Worm (Caenorhabditis elegans): Measurements from ENCODE around the gene F54B11.5.

DNA sequence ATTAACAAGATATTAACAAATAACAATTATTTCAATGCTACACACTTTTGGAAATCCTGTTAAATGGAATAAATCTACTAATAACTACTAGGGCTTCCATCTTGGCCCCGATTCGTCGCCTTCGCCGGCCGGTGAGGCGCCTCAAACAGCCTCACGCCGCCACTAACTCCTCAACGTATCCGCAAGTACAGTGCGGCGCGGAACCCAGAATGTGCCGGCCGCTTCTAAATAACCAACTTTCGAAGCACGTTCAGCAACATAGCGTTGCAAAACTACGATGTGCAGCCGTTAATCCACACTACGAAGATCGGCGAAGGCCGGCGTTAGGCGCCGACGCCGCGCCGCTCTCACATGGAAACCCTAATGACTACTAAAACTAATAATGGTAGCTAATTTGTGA lies 10.0 kb upstream of the F54B11.5 start:
- TF ChIP-seq fax-1 (tag; optimal IDR thresholded peaks at IDR 0.05): no peak
- TF ChIP-seq F13H6.1 (tag; optimal IDR thresholded peaks at IDR 0.05): no peak
- no peak for TF ChIP-seq ceh-31 (tag; optimal IDR thresholded peaks at IDR 0.05)
- TF ChIP-seq ceh-2 (tag; optimal IDR thresholded peaks at IDR 0.05): no peak
- no peak for TF ChIP-seq hlh-6 (tag; optimal IDR thresholded peaks at IDR 0.05)
- TF ChIP-seq pha-2 (tag; optimal IDR thresholded peaks at IDR 0.05): no peak
- no peak for TF ChIP-seq dve-1 (tag; optimal IDR thresholded peaks at IDR 0.05)
- no peak for TF ChIP-seq fkh-10 (GFP tag; optimal IDR thresholded peaks at IDR 0.05)
- TF ChIP-seq sox-4 (tag; optimal IDR thresholded peaks at IDR 0.05): no peak
- TF ChIP-seq ceh-30 (tag; optimal IDR thresholded peaks at IDR 0.05): no peak
- no peak for TF ChIP-seq pha-4 (tag; optimal IDR thresholded peaks at IDR 0.05)
- TF ChIP-seq Y22D7AL.16 (tag; optimal IDR thresholded peaks at IDR 0.05): no peak
- no peak for TF ChIP-seq elt-2 (tag; optimal IDR thresholded peaks at IDR 0.05)
- no peak for TF ChIP-seq unc-86 (tag; optimal IDR thresholded peaks at IDR 0.05)
